Fruit fly (Drosophila melanogaster): Measurements from ENCODE around the gene CG8188.

dm6 chrX:17720261-17721052 is 17.6 kb upstream of the CG8188 start:
- TF ChIP-seq psq (optimal IDR thresholded peaks at IDR 0.05) (no peak), Dll (optimal IDR thresholded peaks at IDR 0.05) (no peak)
